Worm (Caenorhabditis elegans) whole organism, mixed stage, embryonic: ENCODE results near the gene cox-17.

ENCODE experiments used
- bed-3 ChIP-seq: fragments of 200-800 bp; sonication (Bioruptor generic); optimal IDR thresholded peaks from 3 replicates; lab custom pipeline; 2018; ENCODE audit warnings: mild to moderate bottlenecking, missing genetic modification characterization, moderate library complexity, missing compliant biosample characterization
- blmp-1 ChIP-seq: fragments of 150-350 bp; optimal IDR thresholded peaks from 2 replicates; lab custom pipeline; 2014; ENCODE audit warnings: missing biosample characterization, missing genetic modification characterization
- ceh-39 ChIP-seq: fragments of 150-350 bp; optimal IDR thresholded peaks from 2 replicates; lab custom pipeline; 2014; ENCODE audit warnings: missing biosample characterization, missing genetic modification characterization
- ceh-43 ChIP-seq: fragments of 200-800 bp; sonication (Bioruptor generic); optimal IDR thresholded peaks from 2 replicates; lab custom pipeline; 2018; ENCODE audit warnings: mild to moderate bottlenecking, missing genetic modification characterization, moderate library complexity, missing compliant biosample characterization
- ceh-83 ChIP-seq: fragments of 200-800 bp; sonication (Bioruptor generic); optimal IDR thresholded peaks from 2 replicates; lab custom pipeline; 2018; ENCODE audit warnings: mild to moderate bottlenecking, missing genetic modification characterization, missing compliant biosample characterization
- ces-1 ChIP-seq: fragments of 150-350 bp; optimal IDR thresholded peaks from 2 replicates; lab custom pipeline; 2014; ENCODE audit warnings: missing biosample characterization, missing genetic modification reagents, missing genetic modification characterization
- cnd-1 ChIP-seq: fragments of 200-800 bp; sonication (Bioruptor generic); optimal IDR thresholded peaks from 2 replicates; lab custom pipeline; 2018; ENCODE audit warnings: mild to moderate bottlenecking, missing genetic modification characterization, missing compliant biosample characterization
- drap-1 ChIP-seq: fragments of 200-800 bp; sonication (Bioruptor generic); optimal IDR thresholded peaks from 3 replicates; lab custom pipeline; 2018; ENCODE audit warnings: mild to moderate bottlenecking, missing genetic modification characterization, missing compliant biosample characterization
- elt-1 ChIP-seq: sonication (generic microtip); optimal IDR thresholded peaks from 2 replicates; lab custom pipeline; 2017; ENCODE audit warnings: missing genetic modification characterization, mild to moderate bottlenecking, missing compliant biosample characterization, antibody characterized with exemption, moderate library complexity, borderline replicate concordance; ENCODE audit not compliant: insufficient read depth
- elt-3 ChIP-seq: fragments of 150-350 bp; optimal IDR thresholded peaks from 2 replicates; lab custom pipeline; 2014; ENCODE audit warnings: missing biosample characterization, missing genetic modification characterization
- flh-1 ChIP-seq: fragments of 200-800 bp; sonication (Bioruptor generic); optimal IDR thresholded peaks from 2 replicates; lab custom pipeline; 2018; ENCODE audit warnings: mild to moderate bottlenecking, missing genetic modification characterization, moderate library complexity, missing compliant biosample characterization
- ham-2 ChIP-seq: fragments of 200-800 bp; sonication (Bioruptor generic); optimal IDR thresholded peaks from 2 replicates; lab custom pipeline; 2018; ENCODE audit warnings: mild to moderate bottlenecking, missing genetic modification characterization, missing compliant biosample characterization
- hlh-1 ChIP-seq: fragments of 150-350 bp; optimal IDR thresholded peaks from 2 replicates; lab custom pipeline; 2014; ENCODE audit warnings: missing biosample characterization, missing genetic modification reagents, missing genetic modification characterization
- lin-13 ChIP-seq: fragments of 150-350 bp; optimal IDR thresholded peaks from 2 replicates; lab custom pipeline; 2014; ENCODE audit warnings: missing biosample characterization, missing genetic modification characterization
- lin-32 ChIP-seq: fragments of 200-800 bp; sonication (Bioruptor generic); optimal IDR thresholded peaks from 2 replicates; lab custom pipeline; 2018; ENCODE audit warnings: mild to moderate bottlenecking, missing genetic modification characterization, missing compliant biosample characterization
- lsy-2 ChIP-seq: fragments of 150-350 bp; optimal IDR thresholded peaks from 2 replicates; lab custom pipeline; 2014; ENCODE audit warnings: missing biosample characterization, missing genetic modification characterization
- mab-5 ChIP-seq: fragments of 150-350 bp; optimal IDR thresholded peaks from 2 replicates; lab custom pipeline; 2014; ENCODE audit warnings: missing biosample characterization, missing genetic modification characterization
- mls-2 ChIP-seq: sonication (generic microtip); optimal IDR thresholded peaks from 2 replicates; lab custom pipeline; 2016; ENCODE audit warnings: mild to moderate bottlenecking, missing genetic modification characterization, moderate library complexity, missing compliant biosample characterization
- nhr-12 ChIP-seq: fragments of 150-350 bp; optimal IDR thresholded peaks from 2 replicates; lab custom pipeline; 2014; ENCODE audit warnings: missing biosample characterization, missing genetic modification characterization
- nhr-2 ChIP-seq: fragments of 150-350 bp; optimal IDR thresholded peaks from 2 replicates; lab custom pipeline; 2014; ENCODE audit warnings: missing biosample characterization, missing genetic modification characterization
- nhr-237 ChIP-seq: fragments of 150-350 bp; optimal IDR thresholded peaks from 2 replicates; lab custom pipeline; 2014; ENCODE audit warnings: missing biosample characterization, missing genetic modification characterization
- nhr-28 ChIP-seq: fragments of 150-350 bp; optimal IDR thresholded peaks from 2 replicates; lab custom pipeline; 2014; ENCODE audit warnings: missing biosample characterization, missing genetic modification characterization
- pha-4 ChIP-seq: fragments of 150-350 bp; optimal IDR thresholded peaks from 2 replicates; lab custom pipeline; 2018; ENCODE audit warnings: missing biosample characterization, missing genetic modification reagents, missing genetic modification characterization
- sem-2 ChIP-seq: fragments of 200-800 bp; sonication (Bioruptor generic); optimal IDR thresholded peaks from 2 replicates; lab custom pipeline; 2018; ENCODE audit warnings: mild to moderate bottlenecking, missing genetic modification characterization, missing compliant biosample characterization
- snpc-4 ChIP-seq: fragments of 150-350 bp; optimal IDR thresholded peaks from 2 replicates; lab custom pipeline; 2014; ENCODE audit warnings: missing biosample characterization, missing genetic modification characterization
- sptf-1 ChIP-seq: sonication (generic microtip); optimal IDR thresholded peaks from 2 replicates; lab custom pipeline; 2017; ENCODE audit warnings: mild to moderate bottlenecking, missing genetic modification characterization, moderate library complexity, missing compliant biosample characterization
- tbx-8 ChIP-seq: fragments of 200-800 bp; sonication (Bioruptor generic); optimal IDR thresholded peaks from 2 replicates; lab custom pipeline; 2018; ENCODE audit warnings: mild to moderate bottlenecking, missing genetic modification characterization, moderate library complexity, missing compliant biosample characterization
- unc-120 ChIP-seq: sonication (generic microtip); optimal IDR thresholded peaks from 2 replicates; lab custom pipeline; 2017; ENCODE audit warnings: missing genetic modification characterization, missing compliant biosample characterization; ENCODE audit not compliant: poor library complexity, severe bottlenecking
- unc-39 ChIP-seq: fragments of 150-350 bp; optimal IDR thresholded peaks from 2 replicates; lab custom pipeline; 2014; ENCODE audit warnings: missing biosample characterization, missing genetic modification characterization
- unc-62 ChIP-seq: fragments of 150-350 bp; optimal IDR thresholded peaks from 2 replicates; lab custom pipeline; 2014; ENCODE audit warnings: missing biosample characterization, missing genetic modification reagents, missing genetic modification characterization
- zip-8 ChIP-seq: fragments of 150-350 bp; optimal IDR thresholded peaks from 2 replicates; lab custom pipeline; 2014; ENCODE audit warnings: missing biosample characterization, missing genetic modification characterization
- ztf-11 ChIP-seq: fragments of 150-350 bp; optimal IDR thresholded peaks from 2 replicates; lab custom pipeline; 2014; ENCODE audit warnings: missing biosample characterization, missing genetic modification characterization

cox-17 gene

DNA sequence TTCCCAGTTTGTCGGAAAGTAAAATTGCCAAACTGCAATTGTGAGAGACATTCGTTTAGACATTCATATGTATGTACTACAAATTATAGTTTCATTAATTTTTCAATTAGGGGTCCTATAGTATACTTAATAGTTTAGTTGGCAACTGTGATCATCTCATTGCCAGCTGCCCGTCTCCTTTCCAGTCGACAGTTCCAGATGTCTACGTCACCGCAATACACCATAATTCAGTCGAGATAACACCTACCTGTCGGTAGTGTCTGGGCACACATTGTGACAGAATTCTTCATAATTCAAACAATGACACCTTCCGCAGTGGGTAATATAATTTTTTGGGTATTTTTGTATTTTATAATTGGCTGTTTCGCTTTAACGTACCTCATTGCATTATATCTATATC lies 17.3 kb upstream of the cox-17 start, which contains the start of gene F40G9.19:
Gene F40G9.19 (plus strand): TSS at position 301 of the 400 bp plus-strand sequence.
- no peak for TF ChIP-seq ces-1 (GFP tag; lab: Kevin White, UChicago)
- TF ChIP-seq flh-1 (GFP tag; lab: Kevin White, UChicago): no peak

DNA sequence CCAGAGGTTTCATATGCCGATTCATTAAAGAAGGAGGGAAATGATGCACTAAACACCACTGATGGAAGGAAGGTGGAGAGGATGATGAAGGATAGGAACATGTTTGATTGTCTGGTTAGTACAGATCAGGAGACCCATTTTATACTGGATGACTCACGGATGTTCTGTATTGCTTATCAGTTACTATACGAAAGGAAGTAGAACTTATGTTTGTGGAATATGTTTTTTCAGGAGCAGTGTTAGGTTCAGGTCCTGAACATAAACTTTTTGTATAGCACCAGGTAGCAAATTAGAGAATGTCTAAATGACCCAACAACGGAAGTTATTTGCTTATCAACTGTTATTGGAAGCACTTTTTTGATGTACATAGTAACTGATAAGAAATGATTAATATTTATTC lies 15.1 kb upstream of the cox-17 start, which contains the start of gene clec-148:
Gene clec-148 (minus strand): TSS at position 101 of the 400 bp plus-strand sequence.
- TF ChIP-seq elt-1 (tag; lab: Kevin White, UChicago) (no peak), ceh-43 (GFP tag; lab: Kevin White, UChicago) (no peak), unc-120 (tag; lab: Kevin White, UChicago) (no peak), flh-1 (GFP tag; lab: Kevin White, UChicago) (no peak), ceh-83 (GFP tag; lab: Kevin White, UChicago) (no peak), ztf-11 (tag; lab: Kevin White, UChicago) (no peak), sem-2 (no peak), nhr-2 (tag; lab: Kevin White, UChicago) (no peak), nhr-28 (tag; lab: Kevin White, UChicago) (no peak), mab-5 (no peak), snpc-4 (no peak), unc-62 (no peak), cnd-1 (tag; lab: Kevin White, UChicago) (no peak), hlh-1 (tag; lab: Kevin White, UChicago) (no peak), lin-32 (no peak), nhr-12 (tag; lab: Kevin White, UChicago) (no peak), nhr-237 (no peak), unc-39 (no peak), ces-1 (GFP tag; lab: Kevin White, UChicago) (no peak)

DNA sequence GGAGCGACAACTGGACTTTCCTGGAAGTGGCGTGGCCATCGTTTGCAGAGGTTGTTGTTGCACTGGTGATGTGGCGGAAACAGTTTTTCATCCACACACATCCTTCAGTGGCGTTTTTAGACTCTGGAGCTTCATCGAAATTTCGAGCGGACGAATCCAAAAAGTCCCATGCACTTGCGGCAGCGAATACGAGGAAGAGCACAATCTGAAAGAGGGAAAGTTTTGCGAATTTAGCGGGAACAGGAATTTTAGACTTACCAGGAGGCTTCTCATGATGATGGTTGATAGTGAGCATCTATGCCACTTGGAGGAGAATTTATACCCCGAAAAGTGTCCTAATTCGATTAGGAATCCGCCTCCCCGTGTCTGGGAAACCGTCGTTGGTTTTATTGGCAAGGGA lies 13.1 kb upstream of the cox-17 start, which contains the start of gene F40G9.14:
Gene F40G9.14 (minus strand): TSS at position 101 of the 400 bp plus-strand sequence.
- no peak for TF ChIP-seq lsy-2 (tag; lab: Kevin White, UChicago)
- no peak for TF ChIP-seq unc-120 (tag; lab: Kevin White, UChicago)
- TF ChIP-seq mab-5: no peak
- TF ChIP-seq bed-3 (GFP tag; lab: Kevin White, UChicago): no peak
- TF ChIP-seq pha-4 (tag; lab: Kevin White, UChicago): no peak
- no peak for TF ChIP-seq flh-1 (GFP tag; lab: Kevin White, UChicago)
- TF ChIP-seq blmp-1 (tag; lab: Kevin White, UChicago): no peak
- TF ChIP-seq nhr-28 (tag; lab: Kevin White, UChicago): no peak
- TF ChIP-seq ceh-43 (GFP tag; lab: Kevin White, UChicago): no peak

DNA sequence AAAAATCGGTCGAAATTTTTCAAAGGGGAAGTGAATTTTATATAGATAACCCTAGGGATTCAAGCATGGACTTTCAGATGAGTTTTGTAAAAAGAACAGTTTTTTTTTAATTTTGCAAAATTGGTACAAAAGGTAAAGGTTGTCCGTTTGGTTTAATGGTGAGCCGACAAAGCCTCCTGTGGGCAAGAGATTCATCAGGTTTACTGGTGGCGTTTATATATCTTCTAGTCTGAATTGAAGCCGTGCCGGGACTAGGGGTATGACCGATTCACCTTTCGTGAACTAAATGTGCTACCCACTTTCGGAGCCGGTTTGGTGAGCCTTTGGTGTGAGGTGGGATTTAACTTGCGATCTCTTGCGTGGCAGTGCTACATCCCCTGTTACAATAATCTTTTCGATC lies 12.7 kb upstream of the cox-17 start:
- TF ChIP-seq ztf-11 (tag; lab: Kevin White, UChicago) (no peak), tbx-8 (GFP tag; lab: Kevin White, UChicago) (peak; percentile 23), nhr-28 (tag; lab: Kevin White, UChicago) (no peak), drap-1 (GFP tag; lab: Kevin White, UChicago) (no peak), unc-39 (no peak), nhr-12 (tag; lab: Kevin White, UChicago) (no peak), lsy-2 (tag; lab: Kevin White, UChicago) (no peak), ceh-39 (tag; lab: Kevin White, UChicago) (no peak)

DNA sequence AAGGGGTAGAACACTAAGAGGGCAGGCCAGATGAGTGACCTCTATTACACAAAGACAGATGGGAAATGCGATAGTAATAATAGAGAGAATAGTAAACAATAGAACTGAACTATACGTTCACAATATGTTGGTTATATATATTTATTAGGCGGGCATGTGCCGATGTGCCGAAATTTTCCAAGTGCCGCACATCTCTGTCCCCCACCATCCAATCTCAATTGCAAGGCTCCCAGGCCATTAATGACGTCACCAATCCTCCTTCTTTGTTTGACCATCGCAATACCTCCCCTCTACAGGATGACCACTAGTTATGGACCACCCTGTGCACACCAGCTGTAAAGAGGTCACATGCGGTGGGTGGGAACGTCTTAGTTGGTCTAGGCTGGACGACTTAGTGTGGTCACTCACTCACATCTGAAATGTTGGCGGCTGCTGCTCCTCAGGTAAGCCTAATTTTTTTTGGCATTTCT lies 11.6 kb upstream of the cox-17 start, which contains the start of gene F40G9.6:
Gene F40G9.6 (plus strand): TSS at position 420 of the 470 bp plus-strand sequence.
- peak; percentile 67 for TF ChIP-seq zip-8 (tag; lab: Kevin White, UChicago)
- no peak for TF ChIP-seq lin-13 (tag; lab: Kevin White, UChicago)
- peak; percentile 32 for TF ChIP-seq nhr-2 (tag; lab: Kevin White, UChicago)
- peak; percentile 60 for TF ChIP-seq cnd-1 (tag; lab: Kevin White, UChicago)
- TF ChIP-seq mls-2 (tag; lab: Kevin White, UChicago): peak; percentile 38
- no peak for TF ChIP-seq ztf-11 (tag; lab: Kevin White, UChicago)

DNA sequence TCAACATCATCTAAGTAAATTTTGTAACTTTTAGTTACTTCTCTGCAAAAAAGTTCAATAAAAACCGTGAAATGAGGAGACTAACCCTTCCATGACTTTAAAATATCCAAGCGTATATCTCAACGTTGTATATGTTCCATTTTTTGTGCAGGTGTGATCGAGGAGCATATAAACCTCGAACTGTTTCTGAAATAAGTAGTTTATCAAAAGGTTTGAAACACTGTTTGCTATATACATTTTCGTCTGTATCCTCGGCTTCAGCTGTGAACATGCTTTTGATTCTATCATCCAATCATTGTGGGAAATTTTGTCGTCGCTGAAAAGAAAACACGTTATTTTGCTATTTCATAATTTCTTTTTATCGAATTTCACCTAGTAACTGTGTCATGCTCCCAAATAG lies 9.8 kb upstream of the cox-17 start, which contains the start of gene F40G9.5:
Gene F40G9.5 (plus strand): TSS at position 301 of the 400 bp plus-strand sequence.
- no peak for TF ChIP-seq ceh-43 (GFP tag; lab: Kevin White, UChicago)
- no peak for TF ChIP-seq pha-4 (tag; lab: Kevin White, UChicago)
- no peak for TF ChIP-seq ham-2 (GFP tag; lab: Kevin White, UChicago)
- TF ChIP-seq sptf-1: no peak
- TF ChIP-seq zip-8 (tag; lab: Kevin White, UChicago): no peak
- no peak for TF ChIP-seq sem-2
- TF ChIP-seq lin-13 (tag; lab: Kevin White, UChicago): no peak
- TF ChIP-seq hlh-1 (tag; lab: Kevin White, UChicago): no peak
- TF ChIP-seq unc-120 (tag; lab: Kevin White, UChicago): no peak
- no peak for TF ChIP-seq snpc-4
- TF ChIP-seq lsy-2 (tag; lab: Kevin White, UChicago): no peak
- no peak for TF ChIP-seq nhr-237
- no peak for TF ChIP-seq elt-1 (tag; lab: Kevin White, UChicago)
- no peak for TF ChIP-seq elt-3
- no peak for TF ChIP-seq nhr-28 (tag; lab: Kevin White, UChicago)
- no peak for TF ChIP-seq unc-62
- TF ChIP-seq tbx-8 (GFP tag; lab: Kevin White, UChicago): no peak
- no peak for TF ChIP-seq unc-39
